Fruit fly (Drosophila melanogaster): ENCODE measurements around the gene Mnt.

Gene Mnt

dm6 chrX:3675538-3675937, 3.9 kb downstream of the Mnt start:
- TF ChIP-seq CG4496 (GFP tag; IDR thresholded peaks at IDR 0.05) (0 out of 3 replicates have a peak, but pooled peaks have one; percentile 9), CG9948 (tag; optimal IDR thresholded peaks at IDR 0.05) (no peak), CG13204 (GFP tag; optimal IDR thresholded peaks at IDR 0.05) (peak; percentile 10), Pif1B (GFP tag; optimal IDR thresholded peaks at IDR 0.05) (no peak), EcR (GFP tag; optimal IDR thresholded peaks at IDR 0.05) (peak; percentile 5), Pif1A (GFP tag; optimal IDR thresholded peaks at IDR 0.05) (no peak)

- TF ChIP-seq Pif1A (GFP tag; optimal IDR thresholded peaks at IDR 0.05) (peak; percentile 26), rn (GFP tag; IDR thresholded peaks at IDR 0.05) (no peak), CG32121 (GFP tag; IDR thresholded peaks at IDR 0.05) (peak; percentile 43; the same call in 1 of the 2 replicates), CG4496 (GFP tag; IDR thresholded peaks at IDR 0.05) (peak; percentile 71; the same call in 2 of the 3 replicates), CG13204 (GFP tag; optimal IDR thresholded peaks at IDR 0.05) (peak; percentile 3), D1 (tag; optimal IDR thresholded peaks at IDR 0.05) (no peak), CG8159 (tag; optimal IDR thresholded peaks at IDR 0.05) (peak; percentile 34), EcR (GFP tag; optimal IDR thresholded peaks at IDR 0.05) (peak; percentile 94), gl (tag; optimal IDR thresholded peaks at IDR 0.05) (peak; percentile 78), CG14655 (GFP tag; optimal IDR thresholded peaks at IDR 0.05) (peak; percentile 31), fd96Ca (GFP tag; IDR thresholded peaks at IDR 0.05) (0 out of 3 replicates have a peak, but pooled peaks have one; percentile 25), Pif1B (GFP tag; optimal IDR thresholded peaks at IDR 0.05) (peak; percentile 61), Ets98B (GFP tag; IDR thresholded peaks at IDR 0.05) (peak; percentile 46; the same call in 1 of the 2 replicates), CG12605 (GFP tag; IDR thresholded peaks at IDR 0.05) (peak; percentile 60), CG15710 (tag; optimal IDR thresholded peaks at IDR 0.05) (peak; percentile 49), CG17806 (tag; optimal IDR thresholded peaks at IDR 0.05) (peak; percentile 7), Snoo (tag; optimal IDR thresholded peaks at IDR 0.05) (no peak), CG8301 (tag; optimal IDR thresholded peaks at IDR 0.05) (peak; percentile 23), CG10348 (GFP tag; IDR thresholded peaks at IDR 0.05) (no peak), CG9948 (tag; optimal IDR thresholded peaks at IDR 0.05) (no peak), CG34367 (tag; optimal IDR thresholded peaks at IDR 0.05) (peak; percentile 27)
Measured at dm6 chrX:3676469-3677155, 5.0 kb downstream of the Mnt start.

- TF ChIP-seq CG34367 (tag; optimal IDR thresholded peaks at IDR 0.05) (no peak), CG10348 (GFP tag; IDR thresholded peaks at IDR 0.05) (no peak), CG12605 (GFP tag; IDR thresholded peaks at IDR 0.05) (peak; percentile 44), CG17806 (tag; optimal IDR thresholded peaks at IDR 0.05) (no peak), Snoo (tag; optimal IDR thresholded peaks at IDR 0.05) (no peak), CG15710 (tag; optimal IDR thresholded peaks at IDR 0.05) (no peak), Pif1B (GFP tag; optimal IDR thresholded peaks at IDR 0.05) (no peak), Ets98B (GFP tag; IDR thresholded peaks at IDR 0.05) (peak; percentile 66; the same call in 1 of the 2 replicates), Pif1A (GFP tag; optimal IDR thresholded peaks at IDR 0.05) (no peak), CG32121 (GFP tag; IDR thresholded peaks at IDR 0.05) (peak; percentile 50), CG8159 (tag; optimal IDR thresholded peaks at IDR 0.05) (no peak), CG9948 (tag; optimal IDR thresholded peaks at IDR 0.05) (no peak), CG8301 (tag; optimal IDR thresholded peaks at IDR 0.05) (no peak), CG4496 (GFP tag; IDR thresholded peaks at IDR 0.05) (no peak; the same call in 2 of the 3 replicates), EcR (GFP tag; optimal IDR thresholded peaks at IDR 0.05) (peak; percentile 88), CG13204 (GFP tag; optimal IDR thresholded peaks at IDR 0.05) (peak; percentile 45), rn (GFP tag; IDR thresholded peaks at IDR 0.05) (no peak), fd96Ca (GFP tag; IDR thresholded peaks at IDR 0.05) (peak; percentile 71; the same call in 2 of the 3 replicates), gl (tag; optimal IDR thresholded peaks at IDR 0.05) (peak; percentile 74), CG14655 (GFP tag; optimal IDR thresholded peaks at IDR 0.05) (no peak), D1 (tag; optimal IDR thresholded peaks at IDR 0.05) (no peak)
Measured at dm6 chrX:3677156-3677846, 5.7 kb downstream of the Mnt start.

dm6 chrX:3677847-3678411, 6.3 kb downstream of the Mnt start:
- TF ChIP-seq Ets98B (GFP tag; IDR thresholded peaks at IDR 0.05), result no peak; the same call in none of the 2 replicates
- TF ChIP-seq CG8159 (tag; optimal IDR thresholded peaks at IDR 0.05), result peak; percentile 95
- peak; percentile 90 for TF ChIP-seq Snoo (tag; optimal IDR thresholded peaks at IDR 0.05)
- TF ChIP-seq CG15710 (tag; optimal IDR thresholded peaks at IDR 0.05), result peak; percentile 93
- TF ChIP-seq CG8301 (tag; optimal IDR thresholded peaks at IDR 0.05), result peak; percentile 82
- peak; percentile 50 for TF ChIP-seq CG12605 (GFP tag; IDR thresholded peaks at IDR 0.05)
- TF ChIP-seq fd96Ca (GFP tag; IDR thresholded peaks at IDR 0.05), result peak; percentile 82
- peak; percentile 71; the same call in 1 of the 2 replicates for TF ChIP-seq CG10348 (GFP tag; IDR thresholded peaks at IDR 0.05)
- TF ChIP-seq EcR (GFP tag; optimal IDR thresholded peaks at IDR 0.05), result no peak
- peak; percentile 71 for TF ChIP-seq Pif1B (GFP tag; optimal IDR thresholded peaks at IDR 0.05)
- peak; percentile 34 for TF ChIP-seq Pif1A (GFP tag; optimal IDR thresholded peaks at IDR 0.05)
- TF ChIP-seq CG4496 (GFP tag; IDR thresholded peaks at IDR 0.05), result peak; percentile 57; the same call in 2 of the 3 replicates
- TF ChIP-seq CG32121 (GFP tag; IDR thresholded peaks at IDR 0.05), result peak; percentile 61; the same call in 1 of the 2 replicates
- TF ChIP-seq gl (tag; optimal IDR thresholded peaks at IDR 0.05), result no peak
- TF ChIP-seq CG13204 (GFP tag; optimal IDR thresholded peaks at IDR 0.05), result peak; percentile 20
- peak; percentile 86 for TF ChIP-seq CG17806 (tag; optimal IDR thresholded peaks at IDR 0.05)
- TF ChIP-seq CG34367 (tag; optimal IDR thresholded peaks at IDR 0.05), result peak; percentile 76
- peak; percentile 96 for TF ChIP-seq CG14655 (GFP tag; optimal IDR thresholded peaks at IDR 0.05)
- peak; percentile 94 for TF ChIP-seq CG9948 (tag; optimal IDR thresholded peaks at IDR 0.05)
- TF ChIP-seq rn (GFP tag; IDR thresholded peaks at IDR 0.05), result no peak
- TF ChIP-seq D1 (tag; optimal IDR thresholded peaks at IDR 0.05), result peak; percentile 81

Measured in whole organism, pupa.